Worm (Caenorhabditis elegans): ENCODE data around the gene C08F1.10.
"Not testable (repeated sequence)": the region's sequence is repeated elsewhere in the genome, so short reads cannot be mapped to it uniquely, and the experiment has no call there.

C08F1.10 gene

ce11 chrII:1786209-1786608, at the start of gene C08F1.10:
TSS of gene C08F1.10 (minus strand) at chrII:1786309.
- TF ChIP-seq zfp-2 (tag; optimal IDR thresholded peaks at IDR 0.05) = no peak
- no peak for TF ChIP-seq spr-1 (tag; optimal IDR thresholded peaks at IDR 0.05)
- no peak for TF ChIP-seq ceh-82 (tag; optimal IDR thresholded peaks at IDR 0.05)
- TF ChIP-seq mdt-29 (GFP tag; IDR thresholded peaks at IDR 0.05) = no peak
- TF ChIP-seq rbr-2 (tag; optimal IDR thresholded peaks at IDR 0.05) = no peak
- TF ChIP-seq fkh-10 (GFP tag; optimal IDR thresholded peaks at IDR 0.05) = no peak
- TF ChIP-seq zfp-3 (GFP tag; conservative IDR thresholded peaks at IDR 0.05) = no peak
- TF ChIP-seq aha-1 (tag) = no peak
- TF ChIP-seq ztf-7 (tag; optimal IDR thresholded peaks at IDR 0.05) = no peak
- no peak for TF ChIP-seq mep-1 (tag; optimal IDR thresholded peaks at IDR 0.05)
- TF ChIP-seq fos-1 (tag; optimal IDR thresholded peaks at IDR 0.05) = no peak
- TF ChIP-seq dmd-8 (GFP tag; IDR thresholded peaks at IDR 0.05) = no peak
- no peak for TF ChIP-seq nhr-77 (tag; optimal IDR thresholded peaks at IDR 0.05)
- no peak for TF ChIP-seq egl-43 (GFP tag; IDR thresholded peaks at IDR 0.05)
- TF ChIP-seq nhr-102 (tag; optimal IDR thresholded peaks at IDR 0.05) = no peak
- TF ChIP-seq lin-15B (tag; optimal IDR thresholded peaks at IDR 0.05) = no peak
- TF ChIP-seq skn-1 (tag; optimal IDR thresholded peaks at IDR 0.05) = no peak
- no peak for TF ChIP-seq F49E8.2 (tag; optimal IDR thresholded peaks at IDR 0.05; ENCODE audit: borderline replicate concordance)

ce11 chrII:1831883-1832388, 45.8 kb upstream of the C08F1.10 start, which contains the start of gene math-39:
TSS of gene math-39 (plus strand) at chrII:1832338.
- TF ChIP-seq skn-1 (tag; optimal IDR thresholded peaks at IDR 0.05) (no peak), lsy-2 (tag; optimal IDR thresholded peaks at IDR 0.05) (no peak), fkh-10 (GFP tag; optimal IDR thresholded peaks at IDR 0.05) (no peak), pqm-1 (tag; optimal IDR thresholded peaks at IDR 0.05) (peak; percentile 40), nhr-28 (tag; optimal IDR thresholded peaks at IDR 0.05) (peak; percentile 10), F37D6.2 (tag; optimal IDR thresholded peaks at IDR 0.05) (no peak), duxl-1 (tag; optimal IDR thresholded peaks at IDR 0.05; ENCODE audit: poor library complexity) (no peak), unc-39 (tag; optimal IDR thresholded peaks at IDR 0.05) (no peak), ceh-44 (GFP tag; IDR thresholded peaks at IDR 0.05) (no peak)

ce11 chrII:1830182-1830682, 44.1 kb upstream of the C08F1.10 start, which contains the start of gene math-40:
TSS of gene math-40 (plus strand) at chrII:1830632.
- TF ChIP-seq egl-27 (tag; optimal IDR thresholded peaks at IDR 0.05) = no peak
- no peak for TF ChIP-seq nhr-77 (tag; optimal IDR thresholded peaks at IDR 0.05)
- no peak for TF ChIP-seq ctbp-1 (GFP tag; IDR thresholded peaks at IDR 0.05)
- no peak for TF ChIP-seq fkh-10 (GFP tag; optimal IDR thresholded peaks at IDR 0.05)
- no peak for TF ChIP-seq ZK546.5 (tag; optimal IDR thresholded peaks at IDR 0.05)
- TF ChIP-seq rbr-2 (tag; optimal IDR thresholded peaks at IDR 0.05) = no peak
- TF ChIP-seq R02D3.7 (tag; optimal IDR thresholded peaks at IDR 0.05) = no peak
- TF ChIP-seq daf-8 (GFP tag; IDR thresholded peaks at IDR 0.05) = no peak
- no peak for TF ChIP-seq lin-15B (tag; optimal IDR thresholded peaks at IDR 0.05)
- TF ChIP-seq dpl-1 (GFP tag; optimal IDR thresholded peaks at IDR 0.05) = no peak
- TF ChIP-seq dmd-6 (GFP tag; IDR thresholded peaks at IDR 0.05) = peak; percentile 19; the same call in 1 of the 2 replicates
- TF ChIP-seq pqm-1 (tag; optimal IDR thresholded peaks at IDR 0.05) = peak; percentile 63

ce11 chrII:1824329-1824728, 38.2 kb upstream of the C08F1.10 start, which contains the start of gene math-41:
TSS of gene math-41 (plus strand) at chrII:1824629.
- TF ChIP-seq lsy-2 (tag; optimal IDR thresholded peaks at IDR 0.05); lin-1 (GFP tag; IDR thresholded peaks at IDR 0.05); lim-7 (GFP tag; IDR thresholded peaks at IDR 0.05): not testable (repeated sequence)

- TF ChIP-seq php-3 (GFP tag; IDR thresholded peaks at IDR 0.05) (0 out of 2 replicates have a peak, but pooled peaks have one; percentile 32), pqm-1 (tag; optimal IDR thresholded peaks at IDR 0.05) (peak; percentile 19), hlh-11 (tag; optimal IDR thresholded peaks at IDR 0.05) (peak; percentile 16), dmd-6 (GFP tag; IDR thresholded peaks at IDR 0.05) (peak; percentile 61)
Observed at ce11 chrII:1823597-1823996, 37.5 kb upstream of the C08F1.10 start.
